Worm (Caenorhabditis elegans): ENCODE measurements around the gene T22D1.1.

The T22D1.1 gene

DNA sequence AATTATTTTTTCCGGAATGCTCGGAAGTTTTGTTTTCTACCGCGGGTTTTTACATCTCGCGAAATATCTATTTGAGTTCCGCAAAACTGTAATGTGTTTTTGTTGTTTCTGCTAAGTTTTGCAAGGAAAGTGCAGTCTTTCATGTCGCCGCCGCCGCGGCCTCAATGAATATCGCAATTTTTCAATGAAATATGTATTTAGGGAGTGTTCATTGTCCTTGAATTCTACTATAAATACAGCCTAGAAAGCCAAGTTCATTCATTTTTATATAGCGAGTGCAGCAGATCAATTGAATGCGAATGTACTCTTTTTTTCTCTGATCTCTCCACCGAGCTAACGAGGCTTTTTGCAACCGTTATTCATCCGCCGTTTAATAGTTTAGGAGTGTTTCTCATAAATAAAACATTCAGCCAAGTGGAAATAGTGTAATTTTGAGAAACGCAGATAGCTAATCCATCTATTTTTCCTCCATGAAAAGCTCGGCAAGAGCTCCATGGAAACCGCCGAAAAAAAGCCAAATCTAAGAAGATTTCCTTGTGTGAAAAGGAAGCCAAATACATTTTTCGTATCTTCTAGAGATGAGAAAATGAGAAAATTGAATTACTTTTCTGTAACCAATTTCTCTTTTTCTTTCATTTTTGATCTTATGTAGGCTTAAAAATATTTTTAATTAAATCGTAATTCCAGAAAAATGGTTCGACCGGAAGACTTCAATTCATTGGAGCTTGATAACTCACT, 10.2 kb upstream of the T22D1.1 start, which contains the start of gene T22D1.3:
TSS of gene T22D1.3 (plus strand) at position 688 of the 738 bp plus-strand sequence.
- TF ChIP-seq dao-5 (tag; optimal IDR thresholded peaks at IDR 0.05) = no peak
- TF ChIP-seq him-1 (tag; optimal IDR thresholded peaks at IDR 0.05) = no peak
- TF ChIP-seq W03F9.2 (tag; optimal IDR thresholded peaks at IDR 0.05) = no peak

DNA sequence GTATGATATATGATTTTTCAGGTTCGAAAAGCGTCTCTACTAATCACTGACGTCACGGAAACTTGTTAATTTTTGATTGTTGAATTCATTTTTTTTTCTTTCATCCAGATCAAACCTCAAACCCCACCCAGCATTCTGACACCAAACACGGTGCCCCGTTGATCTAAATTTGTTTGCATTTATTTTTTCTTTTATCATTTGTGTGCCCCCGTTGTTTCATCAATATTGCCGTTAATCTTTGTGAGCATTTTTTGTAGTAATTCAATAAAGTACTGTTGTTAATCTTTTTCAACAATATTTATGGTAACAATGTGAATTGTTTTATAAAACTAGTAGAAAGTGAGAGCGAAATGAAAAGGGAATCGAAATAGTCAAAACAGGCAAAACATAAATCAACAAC, 6.3 kb upstream of the T22D1.1 start:
- no peak for TF ChIP-seq him-1 (tag; optimal IDR thresholded peaks at IDR 0.05)
- TF ChIP-seq W03F9.2 (tag; optimal IDR thresholded peaks at IDR 0.05) = no peak

DNA sequence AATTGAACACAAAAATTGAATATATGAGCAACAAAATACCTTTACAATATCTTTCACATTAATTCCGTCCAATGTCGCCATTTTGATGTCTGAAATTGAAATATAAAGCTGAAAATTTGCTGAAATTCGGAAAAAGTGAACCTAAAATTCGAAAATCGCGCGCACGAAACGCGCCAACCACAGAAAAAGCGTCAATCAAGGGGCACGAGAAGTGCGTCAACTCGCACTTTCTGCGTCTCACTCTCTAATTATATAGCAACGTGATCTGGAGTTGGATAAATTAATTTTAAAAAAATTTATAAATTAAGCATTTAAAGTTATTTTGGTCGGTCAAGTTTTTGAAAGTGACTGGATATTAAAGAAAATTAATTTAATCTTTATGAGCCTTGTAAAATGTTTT, 3.9 kb upstream of the T22D1.1 start, which contains the start of gene ruvb-2:
TSS of gene ruvb-2 (minus strand) at position 89 of the 400 bp plus-strand sequence.
- no peak for TF ChIP-seq dao-5 (tag; optimal IDR thresholded peaks at IDR 0.05)
- TF ChIP-seq him-1 (tag; optimal IDR thresholded peaks at IDR 0.05) = peak; percentile 30
- TF ChIP-seq W03F9.2 (tag; optimal IDR thresholded peaks at IDR 0.05) = peak; percentile 92

DNA sequence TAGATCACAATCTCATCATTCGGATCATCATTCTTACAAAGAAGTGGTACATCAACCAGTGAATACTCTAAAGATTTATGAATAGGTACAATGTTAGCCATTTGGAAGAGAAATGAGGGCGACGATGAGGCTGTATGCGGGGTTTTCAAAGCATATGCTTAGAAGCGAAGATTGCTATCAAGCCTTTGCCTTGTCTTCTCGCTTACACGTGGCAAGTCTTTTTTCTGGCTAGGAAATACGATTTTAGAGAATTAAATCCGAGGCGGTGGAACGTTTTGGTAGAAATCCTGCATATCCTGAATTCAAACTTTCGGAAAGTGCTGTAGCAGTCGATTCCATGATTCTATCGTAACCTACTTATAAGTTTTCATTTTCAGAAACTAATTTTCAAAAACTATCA, 3.1 kb upstream of the T22D1.1 start, which contains the start of gene T22D1.18:
TSS of gene T22D1.18 (minus strand) at position 101 of the 400 bp plus-strand sequence.
- TF ChIP-seq W03F9.2 (tag; optimal IDR thresholded peaks at IDR 0.05) = no peak
- TF ChIP-seq him-1 (tag; optimal IDR thresholded peaks at IDR 0.05) = no peak
- no peak for TF ChIP-seq dao-5 (tag; optimal IDR thresholded peaks at IDR 0.05)

DNA sequence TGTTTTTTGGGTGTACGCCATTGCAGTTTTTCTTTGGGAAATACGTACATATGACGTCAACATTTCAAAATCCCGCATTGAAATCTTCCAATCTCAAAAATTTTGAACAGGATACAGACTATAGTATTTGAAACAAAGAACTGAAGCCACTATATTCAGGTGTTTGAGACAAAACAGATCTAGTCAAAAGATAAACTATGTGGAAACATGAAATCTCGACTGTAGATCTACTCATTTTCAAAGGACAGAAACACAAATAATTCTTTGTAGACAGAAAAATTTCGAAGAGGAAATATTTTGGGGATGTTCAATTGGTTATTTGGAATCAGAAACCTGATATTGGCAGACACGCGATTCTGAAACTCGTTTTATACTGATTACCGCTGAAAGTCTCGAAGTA, 2.4 kb downstream of the T22D1.1 start:
- TF ChIP-seq him-1 (tag; optimal IDR thresholded peaks at IDR 0.05) (no peak), W03F9.2 (tag; optimal IDR thresholded peaks at IDR 0.05) (no peak), dao-5 (tag; optimal IDR thresholded peaks at IDR 0.05) (no peak)

DNA sequence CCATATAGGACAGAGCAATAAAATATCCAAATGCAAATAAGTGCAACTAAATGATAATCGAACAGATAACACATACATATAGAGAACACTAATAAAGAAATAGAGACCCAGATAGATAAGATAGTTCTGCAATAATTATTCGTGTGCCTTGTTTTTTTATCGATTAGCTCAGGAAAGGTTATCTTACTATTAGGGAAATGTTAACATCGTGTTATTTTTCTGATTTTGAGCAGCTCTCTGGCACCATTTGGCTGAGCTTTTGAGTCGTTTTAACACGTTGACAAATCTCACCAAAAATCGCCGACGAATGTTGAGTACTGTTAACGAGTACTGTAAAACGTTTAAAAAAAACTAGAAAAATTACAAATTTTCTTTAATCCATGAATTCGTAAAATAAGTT, 5.2 kb downstream of the T22D1.1 start, which contains the start of gene cest-6:
TSS of gene cest-6 (minus strand) at position 101 of the 400 bp plus-strand sequence.
- TF ChIP-seq dao-5 (tag; optimal IDR thresholded peaks at IDR 0.05) (no peak), him-1 (tag; optimal IDR thresholded peaks at IDR 0.05) (no peak), W03F9.2 (tag; optimal IDR thresholded peaks at IDR 0.05) (no peak)

DNA sequence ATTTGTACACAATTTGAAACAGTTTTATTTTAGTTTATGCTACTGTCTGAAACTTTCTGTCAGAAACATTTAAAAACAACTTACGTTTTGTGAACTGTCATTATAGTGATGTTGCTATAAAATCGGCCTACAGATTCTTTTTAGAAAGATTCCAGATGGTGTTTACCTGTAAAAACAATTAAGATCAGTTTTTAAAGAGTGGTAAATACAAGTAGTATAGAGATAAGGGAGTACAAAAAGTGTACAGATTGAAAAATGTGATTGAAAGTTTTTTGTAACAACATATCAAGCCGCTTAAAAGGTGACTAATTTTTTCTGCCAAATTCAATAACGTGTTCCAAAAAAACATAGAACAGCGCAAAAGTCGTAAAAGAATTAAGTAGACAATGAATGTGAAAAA, 14.4 kb downstream of the T22D1.1 start, which contains the start of gene npr-12:
TSS of gene npr-12 (minus strand) at position 101 of the 400 bp plus-strand sequence.
- TF ChIP-seq W03F9.2 (tag; optimal IDR thresholded peaks at IDR 0.05) (no peak), dao-5 (tag; optimal IDR thresholded peaks at IDR 0.05) (no peak), him-1 (tag; optimal IDR thresholded peaks at IDR 0.05) (no peak)

DNA sequence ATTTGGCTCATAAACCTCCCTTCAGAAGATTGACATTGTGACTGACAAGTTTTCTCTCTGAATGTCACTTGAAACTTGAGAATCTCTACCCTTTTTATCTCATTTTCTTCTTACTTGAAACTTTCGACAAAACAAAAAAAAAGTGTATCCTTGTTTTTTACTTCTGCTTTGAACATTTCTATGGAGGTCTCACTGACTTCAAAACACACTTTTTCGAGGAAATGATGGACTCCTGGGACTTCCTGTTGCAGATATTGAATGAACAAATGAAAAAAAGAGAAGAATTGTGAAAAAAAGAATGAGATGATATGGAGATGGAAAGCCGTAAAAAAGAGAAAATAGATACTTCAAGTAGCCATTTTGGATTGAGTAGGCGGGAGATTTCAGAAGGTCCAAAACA, 17.9 kb downstream of the T22D1.1 start:
- TF ChIP-seq dao-5 (tag; optimal IDR thresholded peaks at IDR 0.05) = no peak
- no peak for TF ChIP-seq W03F9.2 (tag; optimal IDR thresholded peaks at IDR 0.05)
- TF ChIP-seq him-1 (tag; optimal IDR thresholded peaks at IDR 0.05) = no peak

DNA sequence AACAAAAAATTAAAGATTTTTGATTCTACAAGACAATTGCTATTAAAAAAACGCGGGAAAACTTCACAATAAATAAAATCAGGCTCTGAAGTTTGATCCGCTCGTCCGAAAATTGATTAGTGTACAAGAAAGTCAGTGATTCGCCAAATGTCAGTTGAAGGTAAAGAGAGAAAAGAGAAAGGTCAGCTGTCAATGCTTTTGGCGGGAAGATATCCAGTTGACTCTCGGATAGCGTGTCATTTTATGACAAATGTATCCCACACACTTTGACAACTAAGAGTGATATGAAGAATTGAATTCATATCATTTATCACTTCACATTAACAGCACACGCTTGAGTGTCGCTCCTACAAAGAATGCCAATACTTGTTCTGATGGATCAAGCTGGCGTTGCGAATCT, 23.7 kb downstream of the T22D1.1 start:
- no peak for TF ChIP-seq him-1 (tag; optimal IDR thresholded peaks at IDR 0.05)
- no peak for TF ChIP-seq dao-5 (tag; optimal IDR thresholded peaks at IDR 0.05)
- no peak for TF ChIP-seq W03F9.2 (tag; optimal IDR thresholded peaks at IDR 0.05)

DNA sequence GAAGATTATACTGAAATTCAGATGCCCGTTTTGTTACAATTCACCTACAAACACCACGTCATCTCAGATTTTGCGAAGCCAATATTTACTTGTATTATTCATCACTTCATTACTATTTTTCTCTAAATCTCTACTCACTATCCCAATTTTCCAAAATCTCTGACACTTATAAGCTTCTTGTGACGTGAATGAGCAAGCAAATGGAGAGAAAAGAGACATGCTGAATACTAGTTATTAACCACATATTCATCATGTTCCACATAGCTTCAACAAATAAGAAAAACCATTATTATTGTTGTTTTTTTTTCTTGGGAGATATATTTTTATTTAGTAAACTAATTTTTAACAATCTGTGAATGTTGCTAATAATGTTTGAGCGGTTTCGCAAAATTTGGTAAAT, 28.1 kb downstream of the T22D1.1 start:
- TF ChIP-seq him-1 (tag; optimal IDR thresholded peaks at IDR 0.05) (no peak), dao-5 (tag; optimal IDR thresholded peaks at IDR 0.05) (no peak), W03F9.2 (tag; optimal IDR thresholded peaks at IDR 0.05) (no peak)

DNA sequence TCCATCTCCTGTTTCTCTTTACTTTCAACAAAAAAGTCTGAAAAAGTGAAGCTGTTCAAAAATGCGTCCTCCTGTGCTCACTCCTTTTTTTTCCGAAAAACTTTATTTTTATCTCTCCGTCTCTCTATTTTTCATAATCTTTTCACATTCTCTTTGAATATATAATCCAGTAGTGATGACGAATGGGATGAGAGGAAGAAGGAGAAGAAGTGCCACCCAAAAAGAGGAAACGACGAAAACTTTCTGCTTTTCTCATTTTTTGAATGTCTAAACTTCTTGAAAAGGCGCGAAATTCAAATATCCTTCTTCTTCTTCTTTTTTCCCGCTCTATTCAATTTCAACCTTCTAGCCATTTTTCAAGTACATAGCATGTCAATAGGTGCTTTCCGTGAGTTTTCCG, 31.5 kb downstream of the T22D1.1 start:
- TF ChIP-seq dao-5 (tag; optimal IDR thresholded peaks at IDR 0.05) (no peak), him-1 (tag; optimal IDR thresholded peaks at IDR 0.05) (no peak), W03F9.2 (tag; optimal IDR thresholded peaks at IDR 0.05) (no peak)

DNA sequence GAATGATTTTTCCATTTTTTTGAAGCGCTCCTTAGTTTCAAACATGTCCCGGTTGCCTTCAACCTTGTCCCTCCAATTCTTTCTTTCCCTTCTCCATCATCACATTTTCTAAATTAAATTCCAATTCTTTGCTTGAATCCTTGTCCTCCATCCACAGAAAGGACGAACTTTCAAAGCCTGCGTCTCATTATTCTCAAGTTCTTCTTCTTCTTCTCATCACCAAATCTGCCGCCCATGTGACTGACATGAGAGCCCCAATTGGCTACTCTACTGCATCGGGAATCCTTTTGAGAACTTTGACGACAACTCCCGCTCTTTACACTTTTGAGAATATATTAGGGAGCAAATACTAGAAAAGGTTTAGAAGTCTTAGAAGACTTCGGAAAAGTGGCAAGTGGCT, 33.5 kb downstream of the T22D1.1 start:
- TF ChIP-seq dao-5 (tag; optimal IDR thresholded peaks at IDR 0.05) = no peak
- no peak for TF ChIP-seq W03F9.2 (tag; optimal IDR thresholded peaks at IDR 0.05)
- no peak for TF ChIP-seq him-1 (tag; optimal IDR thresholded peaks at IDR 0.05)

DNA sequence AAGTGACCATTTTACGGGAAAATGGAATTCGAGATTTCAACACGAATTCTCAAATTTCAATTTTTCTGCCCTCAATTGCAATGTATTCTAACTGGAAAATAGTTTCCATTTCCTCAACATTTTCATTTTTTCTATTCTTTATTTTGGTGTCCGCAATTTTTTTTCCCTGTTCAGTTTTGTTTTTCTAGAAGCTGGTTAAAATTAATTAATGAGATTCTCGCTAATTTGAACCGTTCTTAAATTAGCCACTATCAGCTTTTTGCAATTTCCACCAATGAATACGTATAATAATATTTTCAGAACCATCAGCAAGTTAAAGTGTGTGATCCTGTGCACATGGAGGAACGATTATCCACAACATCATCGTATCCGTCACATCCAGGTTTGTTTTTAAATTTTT, 34.2 kb downstream of the T22D1.1 start, which contains the start of gene jnk-1:
TSS of gene jnk-1 (plus strand) at position 301 of the 400 bp plus-strand sequence.
- TF ChIP-seq him-1 (tag; optimal IDR thresholded peaks at IDR 0.05) (no peak), dao-5 (tag; optimal IDR thresholded peaks at IDR 0.05) (no peak), W03F9.2 (tag; optimal IDR thresholded peaks at IDR 0.05) (no peak)

DNA sequence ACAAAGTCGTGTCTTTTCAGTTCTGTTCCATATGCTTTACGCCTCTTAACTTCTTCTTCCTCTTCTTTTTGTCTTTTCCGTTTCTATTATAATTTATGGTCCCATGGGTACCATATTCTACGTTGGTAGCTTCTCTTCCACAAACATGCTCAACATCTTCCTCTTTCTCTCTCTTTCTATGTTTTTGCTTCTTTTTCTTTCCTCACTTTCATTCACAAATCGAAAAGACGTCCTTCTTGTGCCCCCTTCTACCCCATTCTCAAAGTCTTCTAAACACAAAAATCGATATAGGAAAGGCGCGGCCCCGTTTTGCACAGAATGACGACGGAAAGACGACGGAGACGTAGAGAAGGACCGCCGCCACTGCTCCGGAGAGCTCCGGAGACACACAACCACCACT, 35.5 kb downstream of the T22D1.1 start:
- TF ChIP-seq dao-5 (tag; optimal IDR thresholded peaks at IDR 0.05) (no peak), W03F9.2 (tag; optimal IDR thresholded peaks at IDR 0.05) (no peak), him-1 (tag; optimal IDR thresholded peaks at IDR 0.05) (peak; percentile 67)
